Fruit fly (Drosophila melanogaster) S2 (cell line): ENCODE measurements around the gene EMC3.

Experiments used
- CG8478 ChIP-seq: fragments of >200 bp; optimal IDR thresholded peaks from 2 replicates; lab custom pipeline; 2018
- CTCF ChIP-seq, 2 experiments: fragments of >200 bp; optimal IDR thresholded peaks; 2 replicates each; lab custom pipeline; 2018

- TF ChIP-seq CG8478 (no peak), CTCF (optimal IDR thresholded peaks at IDR 0.05; lab: Kevin White, UChicago) (no peak)
These were observed 44.4 kb downstream of the EMC3 start for dm6 chr2L:10687794-10688185.
